Worm (Caenorhabditis elegans): ENCODE measurements around the gene gcs-1.

ce11 chrII:9042059-9042458 lies 4.0 kb upstream of the gcs-1 start:
- TF ChIP-seq pha-4 (tag; optimal IDR thresholded peaks at IDR 0.05), result no peak
- TF ChIP-seq fkh-10 (GFP tag; optimal IDR thresholded peaks at IDR 0.05), result no peak
- TF ChIP-seq odd-2 (tag; optimal IDR thresholded peaks at IDR 0.05), result no peak
- TF ChIP-seq ceh-31 (tag; optimal IDR thresholded peaks at IDR 0.05), result no peak
- no peak for TF ChIP-seq pat-9 (tag; optimal IDR thresholded peaks at IDR 0.05)
- no peak for TF ChIP-seq pqm-1 (tag; optimal IDR thresholded peaks at IDR 0.05)
- TF ChIP-seq ceh-14 (tag; optimal IDR thresholded peaks at IDR 0.05), result no peak
- TF ChIP-seq lim-6 (tag; optimal IDR thresholded peaks at IDR 0.05), result no peak

Measured in whole organism, late embryonic.